Fruit fly (Drosophila melanogaster) whole organism, wandering third instar larva: Measurements from ENCODE around the gene CG42853.

Experiments used
- Dfd ChIP-seq: fragments of >200 bp; optimal IDR thresholded peaks from 2 replicates; lab custom pipeline; 2017; ENCODE audit warnings: missing biosample characterization, missing genetic modification characterization
- Myc ChIP-seq: fragments of >200 bp; optimal IDR thresholded peaks from 2 replicates; lab custom pipeline; 2017
- N ChIP-seq: fragments of >200 bp; optimal IDR thresholded peaks from 2 replicates; lab custom pipeline; 2018; ENCODE audit warnings: missing biosample characterization, missing external identifiers, missing genetic modification characterization
- dmrt93B ChIP-seq: fragments of 200-800 bp; sonication (Bioruptor generic); optimal IDR thresholded peaks from 2 replicates; lab custom pipeline; 2018; ENCODE audit warnings: missing biosample characterization, mild to moderate bottlenecking, missing genetic modification characterization
- h ChIP-seq: fragments of 200-800 bp; sonication (Bioruptor generic); optimal IDR thresholded peaks from 3 replicates; lab custom pipeline; 2016; ENCODE audit warnings: missing biosample characterization, mild to moderate bottlenecking, missing genetic modification characterization
- lola ChIP-seq: fragments of >200 bp; optimal IDR thresholded peaks from 2 replicates; lab custom pipeline; 2017; ENCODE audit warnings: missing biosample characterization, missing genetic modification characterization
- psq ChIP-seq: fragments of 200-800 bp; sonication (Bioruptor generic); optimal IDR thresholded peaks from 3 replicates; lab custom pipeline; 2017; ENCODE audit warnings: missing biosample characterization, mild to moderate bottlenecking, missing genetic modification characterization, moderate library complexity
- rgr ChIP-seq: fragments of 200-800 bp; sonication (Bioruptor generic); optimal IDR thresholded peaks from 3 replicates; lab custom pipeline; 2016; ENCODE audit warnings: missing biosample characterization, mild to moderate bottlenecking, missing genetic modification characterization
- usp ChIP-seq: fragments of >200 bp; optimal IDR thresholded peaks from 2 replicates; lab custom pipeline; 2017; ENCODE audit warnings: missing biosample characterization, missing genetic modification characterization

DNA sequence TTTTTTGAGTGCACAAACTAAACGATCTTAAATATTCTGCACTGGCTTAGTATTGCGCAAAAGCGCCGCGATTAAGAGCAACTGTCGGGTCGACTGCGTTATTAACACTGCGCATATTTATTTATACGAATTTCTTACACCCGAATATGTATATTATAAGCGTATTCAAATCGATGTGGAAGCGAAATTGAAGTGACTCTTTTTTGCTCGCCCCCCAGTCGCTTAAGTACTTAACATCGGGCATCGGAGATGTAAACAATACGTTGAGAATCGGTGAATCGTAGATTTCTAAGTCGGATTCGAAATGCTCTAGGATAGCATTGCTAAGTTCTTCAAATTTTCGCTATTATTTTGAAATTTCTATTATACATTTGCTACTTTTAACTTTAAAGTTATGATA is 10.8 kb upstream of the CG42853 start, which contains the start of gene Cyp312a1:
- TF ChIP-seq N (GFP tag; lab: Kevin White, UChicago): no peak
- no peak for TF ChIP-seq lola
- no peak for TF ChIP-seq dmrt93B
- no peak for TF ChIP-seq h
- no peak for TF ChIP-seq Myc (lab: Kevin White, UChicago)
- TF ChIP-seq rgr (GFP tag; lab: Kevin White, UChicago): no peak
- no peak for TF ChIP-seq usp (GFP tag; lab: Kevin White, UChicago)
- TF ChIP-seq psq (GFP tag; lab: Kevin White, UChicago): no peak
- TF ChIP-seq Dfd (GFP tag; lab: Kevin White, UChicago): no peak
